Fruit fly (Drosophila melanogaster) whole organism, embryonic: ENCODE data around the gene Kua.

ENCODE experiments used
- ATbp ChIP-seq: fragments of 200-800 bp; sonication (Bioruptor generic); optimal IDR thresholded peaks from 2 replicates; lab custom pipeline; 2017; ENCODE audit warnings: missing biosample characterization, mild to moderate bottlenecking, missing genetic modification characterization, missing genetic modification reagents
- Bdp1 ChIP-seq: fragments of 200-800 bp; sonication (Bioruptor generic); optimal IDR thresholded peaks from 3 replicates; lab custom pipeline; 2016; ENCODE audit warnings: missing biosample characterization, missing genetic modification characterization
- Blimp-1 ChIP-seq: fragments of 200-800 bp; sonication (Bioruptor generic); optimal IDR thresholded peaks from 3 replicates; lab custom pipeline; 2018; ENCODE audit warnings: missing biosample characterization, missing genetic modification characterization, mild to moderate bottlenecking, moderate library complexity, missing genetic modification reagents
- CG1024 ChIP-seq: fragments of 200-800 bp; sonication (Bioruptor generic); IDR thresholded peaks from 2 replicates; pipeline ENCODE4 v1.3.6; 2022; ENCODE audit warnings: missing biosample characterization, missing genetic modification characterization
- CG10462 ChIP-seq: fragments of 200-800 bp; sonication (Bioruptor generic); optimal IDR thresholded peaks from 2 replicates; lab custom pipeline; 2016; ENCODE audit warnings: missing biosample characterization, missing genetic modification characterization
- CG11560 ChIP-seq: fragments of 200-800 bp; sonication (Bioruptor generic); IDR thresholded peaks from 3 replicates; pipeline ENCODE4 v1.3.6; 2022; ENCODE audit warnings: missing biosample characterization, missing genetic modification characterization
- CG11695 ChIP-seq: fragments of 200-800 bp; sonication (Bioruptor generic); IDR thresholded peaks from 3 replicates; pipeline ENCODE4 v1.3.6; 2022; ENCODE audit warnings: missing biosample characterization, missing genetic modification characterization
- CG17359 ChIP-seq: fragments of 200-800 bp; sonication (Bioruptor generic); optimal IDR thresholded peaks from 3 replicates; lab custom pipeline; 2018; ENCODE audit warnings: missing biosample characterization, mild to moderate bottlenecking, missing genetic modification characterization, moderate library complexity
- CG1792 ChIP-seq: fragments of 200-800 bp; sonication (Bioruptor generic); optimal IDR thresholded peaks from 2 replicates; lab custom pipeline; 2016; ENCODE audit warnings: missing biosample characterization, missing genetic modification characterization
- CG18599 ChIP-seq: fragments of 200-800 bp; sonication (Bioruptor generic); optimal IDR thresholded peaks from 3 replicates; lab custom pipeline; 2017; ENCODE audit warnings: missing biosample characterization, missing genetic modification characterization, mild to moderate bottlenecking, moderate library complexity, missing genetic modification reagents
- CG2889 ChIP-seq: fragments of 200-800 bp; sonication (Bioruptor generic); IDR thresholded peaks from 3 replicates; pipeline ENCODE4 v1.3.6; 2022; ENCODE audit warnings: missing biosample characterization, missing genetic modification characterization
- CG31441 ChIP-seq: fragments of 200-800 bp; sonication (Bioruptor generic); IDR thresholded peaks from 2 replicates; pipeline ENCODE4 v1.3.6; 2022; ENCODE audit warnings: missing biosample characterization, missing genetic modification characterization
- CG4424 ChIP-seq: fragments of 200-800 bp; sonication (Bioruptor generic); optimal IDR thresholded peaks from 3 replicates; lab custom pipeline; 2016; ENCODE audit warnings: missing biosample characterization, missing genetic modification characterization
- CG6654 ChIP-seq: fragments of 200-800 bp; sonication (Bioruptor generic); optimal IDR thresholded peaks from 2 replicates; lab custom pipeline; 2017; ENCODE audit warnings: missing biosample characterization, mild to moderate bottlenecking, missing genetic modification characterization
- CG7357 ChIP-seq: fragments of 200-800 bp; sonication (Bioruptor generic); IDR thresholded peaks from 3 replicates; pipeline ENCODE4 v1.3.6; 2022; ENCODE audit warnings: missing biosample characterization, missing genetic modification characterization
- CG7372 ChIP-seq: fragments of 200-800 bp; sonication (Bioruptor generic); IDR thresholded peaks from 2 replicates; pipeline ENCODE4 v1.3.6; 2022; ENCODE audit warnings: missing biosample characterization, missing genetic modification characterization
- CG8388 ChIP-seq: fragments of 200-800 bp; sonication (Bioruptor generic); optimal IDR thresholded peaks from 2 replicates; lab custom pipeline; 2019; ENCODE audit warnings: missing biosample characterization, mild to moderate bottlenecking, missing genetic modification characterization, moderate library complexity
- Chrac-16 ChIP-seq: fragments of 200-800 bp; sonication (Bioruptor generic); optimal IDR thresholded peaks from 3 replicates; lab custom pipeline; 2016; ENCODE audit warnings: missing biosample characterization, missing genetic modification characterization
- CrebB ChIP-seq: fragments of 200-800 bp; sonication (Bioruptor generic); optimal IDR thresholded peaks from 3 replicates; lab custom pipeline; 2018; ENCODE audit warnings: missing biosample characterization, mild to moderate bottlenecking, missing genetic modification characterization
- Dbx ChIP-seq: fragments of 200-800 bp; sonication (Bioruptor generic); IDR thresholded peaks from 3 replicates; pipeline ENCODE4 v1.3.6; 2022; ENCODE audit warnings: missing biosample characterization, missing genetic modification characterization
- Dek ChIP-seq: fragments of 200-800 bp; sonication (Bioruptor generic); optimal IDR thresholded peaks from 3 replicates; lab custom pipeline; 2019; ENCODE audit warnings: missing biosample characterization, mild to moderate bottlenecking, missing genetic modification characterization, moderate library complexity
- Dfd ChIP-seq, 2 experiments: fragments of >200 bp; optimal IDR thresholded peaks; 2 replicates each; lab custom pipeline; 2017; ENCODE audit warnings: missing biosample characterization in 2 of 2, missing genetic modification characterization in 2 of 2
- Dref ChIP-seq: fragments of 200-800 bp; sonication (Bioruptor generic); IDR thresholded peaks from 2 replicates; pipeline ENCODE4 v1.3.6; 2022; ENCODE audit warnings: missing biosample characterization, missing genetic modification characterization
- Ets65A ChIP-seq: fragments of 200-800 bp; sonication (Bioruptor generic); peaks from one replicate; lab custom pipeline; 2016; ENCODE audit warnings: missing biosample characterization, missing genetic modification characterization
- Sox100B ChIP-seq: fragments of 200-800 bp; sonication (Bioruptor generic); optimal IDR thresholded peaks from 3 replicates; lab custom pipeline; 2018; ENCODE audit warnings: missing biosample characterization, mild to moderate bottlenecking, missing genetic modification characterization
- Vsx1 ChIP-seq: fragments of 200-800 bp; sonication (Bioruptor generic); optimal IDR thresholded peaks from 2 replicates; lab custom pipeline; 2017; ENCODE audit warnings: missing biosample characterization, mild to moderate bottlenecking, missing genetic modification characterization, missing genetic modification reagents
- abd-A ChIP-seq: fragments of 200-800 bp; sonication (Bioruptor generic); optimal IDR thresholded peaks from 3 replicates; lab custom pipeline; 2019; ENCODE audit warnings: missing biosample characterization, mild to moderate bottlenecking, missing genetic modification characterization, moderate library complexity
- ara ChIP-seq: fragments of 200-800 bp; sonication (Bioruptor generic); IDR thresholded peaks from 2 replicates; pipeline ENCODE4 v1.3.6; 2022; ENCODE audit warnings: missing biosample characterization, missing genetic modification characterization
- cas ChIP-seq: fragments of 200-800 bp; sonication (Bioruptor generic); IDR thresholded peaks from 2 replicates; pipeline ENCODE4 v1.3.6; 2022; ENCODE audit warnings: missing biosample characterization, missing genetic modification characterization
- cg ChIP-seq: fragments of 200-800 bp; sonication (Bioruptor generic); optimal IDR thresholded peaks from 3 replicates; lab custom pipeline; 2019; ENCODE audit warnings: missing biosample characterization, mild to moderate bottlenecking, missing genetic modification characterization, moderate library complexity
- chif ChIP-seq, 2 experiments: fragments of 200-800 bp; sonication (Bioruptor generic); optimal IDR thresholded peaks; 3 replicates each; lab custom pipeline; 2016; ENCODE audit warnings: missing biosample characterization in 2 of 2, missing genetic modification characterization in 2 of 2
- emc ChIP-seq: fragments of 200-800 bp; sonication (Bioruptor generic); optimal IDR thresholded peaks from 2 replicates; lab custom pipeline; 2016; ENCODE audit warnings: missing biosample characterization, missing genetic modification characterization
- eve ChIP-seq, 2 experiments: fragments of >200 bp; optimal IDR thresholded peaks; 2 replicates each; lab custom pipeline; 2017; ENCODE audit warnings: missing biosample characterization in 2 of 2, missing genetic modification characterization in 2 of 2
- fd3F ChIP-seq: fragments of 200-800 bp; sonication (Bioruptor generic); optimal IDR thresholded peaks from 2 replicates; lab custom pipeline; 2018; ENCODE audit warnings: missing biosample characterization, mild to moderate bottlenecking, missing genetic modification characterization, moderate library complexity
- hth ChIP-seq: fragments of >200 bp; optimal IDR thresholded peaks from 2 replicates; lab custom pipeline; 2017; ENCODE audit warnings: inconsistent platforms
- lola ChIP-seq, 3 experiments: fragments of >200 bp in 2 of 3; fragments of 200-800 bp in 1 of 3; sonication (Bioruptor generic) in 1 of 3; optimal IDR thresholded peaks; 2 replicates each; lab custom pipeline; 2017 to 2019; ENCODE audit warnings: missing biosample characterization in 3 of 3, missing genetic modification characterization in 3 of 3, mild to moderate bottlenecking in 1 of 3, moderate library complexity in 1 of 3
- nau ChIP-seq: fragments of 200-800 bp; sonication (Bioruptor generic); optimal IDR thresholded peaks from 3 replicates; lab custom pipeline; 2017; ENCODE audit warnings: missing biosample characterization, mild to moderate bottlenecking, missing genetic modification characterization, missing genetic modification reagents
- nerfin-1 ChIP-seq: fragments of 200-800 bp; sonication (Bioruptor generic); optimal IDR thresholded peaks from 3 replicates; lab custom pipeline; 2019; ENCODE audit warnings: missing biosample characterization, mild to moderate bottlenecking, missing genetic modification characterization, moderate library complexity
- pho ChIP-seq: fragments of 200-800 bp; sonication (Bioruptor generic); optimal IDR thresholded peaks from 2 replicates; lab custom pipeline; 2016; ENCODE audit warnings: missing biosample characterization, missing genetic modification characterization
- row ChIP-seq: fragments of 200-800 bp; sonication (Bioruptor generic); IDR thresholded peaks from 3 replicates; pipeline ENCODE4 v1.3.6; 2022; ENCODE audit warnings: missing biosample characterization, missing genetic modification characterization
- shn ChIP-seq: fragments of 200-800 bp; sonication (Bioruptor generic); optimal IDR thresholded peaks from 3 replicates; lab custom pipeline; 2016; ENCODE audit warnings: missing biosample characterization, missing genetic modification characterization
- tgo ChIP-seq: fragments of 200-800 bp; sonication (Bioruptor generic); IDR thresholded peaks from 3 replicates; pipeline ENCODE4 v1.3.6; 2022; ENCODE audit warnings: missing biosample characterization, missing genetic modification characterization
- trh ChIP-seq: fragments of 200-800 bp; sonication (Bioruptor generic); optimal IDR thresholded peaks from 2 replicates; lab custom pipeline; 2016; ENCODE audit warnings: missing biosample characterization, missing genetic modification characterization
- ttk ChIP-seq: fragments of 200-800 bp; sonication (Bioruptor generic); IDR thresholded peaks from 2 replicates; pipeline ENCODE4 v2.1.2; 2022; ENCODE audit warnings: missing biosample characterization, missing genetic modification characterization
- unc-4 ChIP-seq: fragments of 200-800 bp; sonication (Bioruptor generic); IDR thresholded peaks from 2 replicates; pipeline ENCODE4 v1.3.6; 2022; ENCODE audit warnings: missing biosample characterization, missing genetic modification characterization; ENCODE audit not compliant: partially characterized antibody
- zfh2 ChIP-seq: fragments of 200-800 bp; sonication (Bioruptor generic); optimal IDR thresholded peaks from 2 replicates; lab custom pipeline; 2016; ENCODE audit warnings: missing biosample characterization, missing genetic modification characterization

Gene Kua

DNA sequence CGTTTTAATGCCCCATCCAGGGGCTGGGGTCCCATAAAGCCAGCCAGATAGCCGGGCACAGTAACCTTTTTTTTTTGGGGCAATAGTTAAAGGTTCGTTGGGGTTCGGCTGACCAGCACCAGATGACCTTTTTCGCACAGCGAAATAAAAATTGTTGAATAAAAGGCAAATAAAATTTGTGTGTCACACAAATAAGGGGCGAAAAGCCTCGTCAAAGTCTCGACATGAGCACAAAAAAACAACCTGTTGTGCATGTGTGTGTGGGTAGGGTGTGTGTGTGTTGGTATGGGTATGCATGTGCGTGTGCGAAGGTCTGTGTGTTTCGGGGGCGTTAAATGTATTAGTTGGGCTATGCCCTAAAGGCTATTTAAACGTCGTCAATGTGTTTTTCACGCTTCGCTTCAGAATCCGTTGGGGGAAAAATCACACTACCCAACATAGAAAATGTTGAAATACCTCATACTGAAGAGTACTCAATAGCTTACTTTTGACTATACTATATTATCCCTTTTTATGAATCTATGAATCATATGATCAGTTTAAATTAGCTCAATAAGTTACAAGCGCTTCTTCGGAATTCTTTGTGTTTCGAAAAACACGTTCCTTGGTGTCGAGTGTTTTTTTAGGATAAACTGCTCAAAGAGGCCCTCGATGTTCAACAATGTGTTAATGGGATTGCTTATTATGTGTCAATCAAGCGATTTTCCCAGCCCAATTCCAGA, 46.0 kb upstream of the Kua start (continued):
- TF ChIP-seq CG7357 (GFP tag; lab: Robert Waterston, UW) (0 out of 3 replicates have a peak, but pooled peaks have one; percentile 8), CG18599 (GFP tag; lab: Kevin White, UChicago) (peak; percentile 66), cas (GFP tag; lab: Robert Waterston, UW) (no peak), trh (GFP tag; lab: Kevin White, UChicago) (no peak), abd-A (peak; percentile 92)

DNA sequence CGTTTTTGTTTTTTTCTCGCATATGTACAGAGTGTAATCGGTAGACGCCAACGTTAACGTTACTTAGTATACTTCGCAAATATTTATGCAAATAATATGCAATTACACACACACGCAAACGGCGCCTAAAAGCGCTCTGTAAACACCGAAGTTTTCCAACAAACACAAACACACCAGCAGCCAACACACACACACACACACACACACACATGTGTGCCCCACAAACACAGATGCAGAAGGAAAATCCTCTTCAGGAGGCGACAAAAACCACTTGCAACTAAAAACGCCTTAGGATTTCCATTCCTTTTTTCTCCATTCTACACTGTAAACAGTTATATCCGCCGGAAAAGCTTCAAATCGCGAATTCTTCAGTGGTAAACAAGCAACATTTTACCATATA, 40.0 kb upstream of the Kua start:
- no peak for TF ChIP-seq ATbp (GFP tag; lab: Kevin White, UChicago)
- TF ChIP-seq CG4424 (GFP tag; lab: Kevin White, UChicago) = peak; percentile 7
- no peak for TF ChIP-seq shn (GFP tag; lab: Kevin White, UChicago)
- TF ChIP-seq CG1792 (GFP tag; lab: Kevin White, UChicago) = no peak
- TF ChIP-seq Ets65A (GFP tag; lab: Kevin White, UChicago) = peak; percentile 42
- peak; percentile 13 for TF ChIP-seq cg (GFP tag; lab: Kevin White, UChicago)
- TF ChIP-seq row (GFP tag; lab: Robert Waterston, UW) = peak; percentile 5; the same call in 1 of the 3 replicates

DNA sequence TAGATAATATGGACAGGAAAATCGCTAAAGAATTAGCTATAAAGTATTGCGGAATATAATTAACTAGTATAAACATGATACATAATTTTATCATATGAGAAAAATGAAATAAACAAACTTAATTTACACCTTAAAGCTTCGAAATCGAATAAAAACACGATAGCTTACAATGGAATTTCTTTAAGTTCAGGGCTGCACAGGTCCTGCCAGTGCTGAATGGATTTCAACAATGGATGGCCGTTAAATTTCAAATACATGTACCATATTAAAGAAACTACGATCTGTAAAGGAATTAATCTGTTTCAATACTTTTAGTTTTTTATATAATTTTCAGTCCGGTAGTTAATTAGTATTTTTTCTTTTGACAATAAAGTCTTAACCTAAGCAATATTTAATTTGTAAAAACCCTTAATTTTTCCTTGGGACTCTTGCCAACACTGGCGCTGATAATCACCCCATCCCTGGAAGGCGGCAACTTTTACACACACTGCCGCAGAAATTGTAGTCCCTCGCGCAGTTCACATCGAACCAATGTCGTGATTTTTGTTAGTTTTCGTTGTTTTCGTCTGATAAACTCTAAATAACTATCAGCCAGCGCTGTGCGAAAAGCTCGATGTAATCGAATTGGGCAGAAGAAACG, 36.2 kb upstream of the Kua start, which contains the start of the genes barr and lok:
Gene barr, minus strand, starts transcription at position 353 of the 640 bp plus-strand sequence.
Gene lok, plus strand, starts transcription at position 405 of the 640 bp plus-strand sequence.
- no peak for TF ChIP-seq CG17359 (tag; lab: Kevin White, UChicago)
- peak; percentile 62; the same call in 1 of the 2 replicates for TF ChIP-seq CG31441 (GFP tag; lab: Robert Waterston, UW)
- TF ChIP-seq Blimp-1 (GFP tag; lab: Kevin White, UChicago) = no peak
- no peak for TF ChIP-seq Vsx1 (GFP tag; lab: Kevin White, UChicago)
- peak; percentile 40; the same call in 1 of the 3 replicates for TF ChIP-seq tgo (GFP tag; lab: Robert Waterston, UW)
- no peak for TF ChIP-seq emc (GFP tag; lab: Kevin White, UChicago)
- TF ChIP-seq zfh2 (GFP tag; lab: Kevin White, UChicago) = peak; percentile 67
- no peak for TF ChIP-seq ara (GFP tag; lab: Robert Waterston, UW)
- no peak for TF ChIP-seq unc-4 (GFP tag; lab: Robert Waterston, UW)
- TF ChIP-seq Dek (tag; lab: Kevin White, UChicago) = peak; percentile 19
- peak; percentile 44 for TF ChIP-seq nerfin-1
- peak; percentile 56 for TF ChIP-seq Chrac-16 (GFP tag; lab: Kevin White, UChicago)
- TF ChIP-seq Dref (GFP tag; lab: Robert Waterston, UW) = no peak
- TF ChIP-seq Sox100B (GFP tag; lab: Kevin White, UChicago) = no peak
- no peak for TF ChIP-seq CG1024 (GFP tag; lab: Robert Waterston, UW)
- peak in 1 of 2 experiments; percentile 86 for TF ChIP-seq Dfd (GFP tag; optimal IDR thresholded peaks at IDR 0.05; lab: Kevin White, UChicago)
- TF ChIP-seq eve (GFP tag; optimal IDR thresholded peaks at IDR 0.05; lab: Kevin White, UChicago) = no peak
- no peak for TF ChIP-seq hth (lab: Kevin White, UChicago)
- peak; percentile 63; the same call in 2 of the 3 replicates for TF ChIP-seq Dbx (GFP tag; lab: Robert Waterston, UW)
- TF ChIP-seq Bdp1 (GFP tag; lab: Kevin White, UChicago) = peak; percentile 24
- TF ChIP-seq ttk = no peak
- TF ChIP-seq pho (GFP tag; lab: Kevin White, UChicago) = peak; percentile 48
- TF ChIP-seq chif (GFP tag; optimal IDR thresholded peaks at IDR 0.05; lab: Kevin White, UChicago) = peak; percentile 10 to 65
- TF ChIP-seq CG2889 = no peak
- TF ChIP-seq lola (GFP tag; optimal IDR thresholded peaks at IDR 0.05; lab: Kevin White, UChicago) = peak in 1 of 3 experiments; percentile 59
- peak; percentile 41 for TF ChIP-seq CG10462 (GFP tag; lab: Kevin White, UChicago)
- TF ChIP-seq nau = no peak
- TF ChIP-seq CG11560 (tag; lab: Robert Waterston, UW) = no peak
- no peak for TF ChIP-seq CG11695
- peak; percentile 62 for TF ChIP-seq CG8388
- no peak for TF ChIP-seq fd3F (GFP tag; lab: Kevin White, UChicago)
- TF ChIP-seq CG6654 (GFP tag; lab: Kevin White, UChicago) = no peak
- peak; percentile 12; the same call in 1 of the 2 replicates for TF ChIP-seq CG7372
- TF ChIP-seq Ets65A (GFP tag; lab: Kevin White, UChicago) = peak; percentile 97
- no peak for TF ChIP-seq CrebB (tag; lab: Kevin White, UChicago)
